Worm (Caenorhabditis elegans): ENCODE measurements around the gene T08G3.13.

T08G3.13 gene

ce11 chrV:16479275-16479674 is 31.4 kb downstream of the T08G3.13 start, which contains the start of gene T08G3.11:
T08G3.11 (minus strand) TSS chrV:16479375.
- TF ChIP-seq ceh-19 (GFP tag; optimal IDR thresholded peaks at IDR 0.05) (no peak), ceh-14 (tag; optimal IDR thresholded peaks at IDR 0.05) (no peak), odd-2 (tag; optimal IDR thresholded peaks at IDR 0.05) (no peak), nhr-11 (tag; optimal IDR thresholded peaks at IDR 0.05) (no peak), npax-4 (tag; optimal IDR thresholded peaks at IDR 0.05) (no peak), ceh-48 (tag; optimal IDR thresholded peaks at IDR 0.05) (no peak), sox-4 (tag; optimal IDR thresholded peaks at IDR 0.05) (no peak), ztf-16 (tag; optimal IDR thresholded peaks at IDR 0.05) (no peak)

ce11 chrV:16480919-16481630 is 33.2 kb downstream of the T08G3.13 start, which contains the start of the genes F57E7.4 and spig-6:
F57E7.4 (minus strand) TSS chrV:16481019.
spig-6 (plus strand) TSS chrV:16481580.
- TF ChIP-seq ztf-16 (tag; optimal IDR thresholded peaks at IDR 0.05) (no peak), K02D7.2 (tag; optimal IDR thresholded peaks at IDR 0.05) (no peak), ceh-45 (GFP tag; IDR thresholded peaks at IDR 0.05) (no peak), pax-1 (tag; optimal IDR thresholded peaks at IDR 0.05) (no peak), pha-4 (tag; optimal IDR thresholded peaks at IDR 0.05) (no peak), lim-6 (tag; optimal IDR thresholded peaks at IDR 0.05) (no peak), K09A11.1 (tag; optimal IDR thresholded peaks at IDR 0.05; ENCODE audit: insufficient read depth) (no peak), dve-1 (tag; optimal IDR thresholded peaks at IDR 0.05) (no peak), tbx-2 (tag; optimal IDR thresholded peaks at IDR 0.05) (no peak), unc-3 (GFP tag; conservative IDR thresholded peaks at IDR 0.05) (no peak), unc-3 (tag; optimal IDR thresholded peaks at IDR 0.05) (no peak), C38D4.7 (GFP tag; optimal IDR thresholded peaks at IDR 0.05) (no peak)

ce11 chrV:16483044-16483443 is 35.2 kb downstream of the T08G3.13 start, which contains the start of gene F57E7.2:
F57E7.2 (minus strand) TSS chrV:16483144.
- TF ChIP-seq ref-2 (tag; optimal IDR thresholded peaks at IDR 0.05) (no peak), nhr-11 (tag; optimal IDR thresholded peaks at IDR 0.05) (no peak), ceh-18 (tag; optimal IDR thresholded peaks at IDR 0.05) (no peak), T23F11.4 (GFP tag; optimal IDR thresholded peaks at IDR 0.05) (no peak), odd-2 (tag; optimal IDR thresholded peaks at IDR 0.05) (no peak), ahr-1 (tag; optimal IDR thresholded peaks at IDR 0.05) (no peak), ceh-9 (tag; optimal IDR thresholded peaks at IDR 0.05) (no peak), nhr-232 (tag; optimal IDR thresholded peaks at IDR 0.05) (no peak), ceh-19 (GFP tag; optimal IDR thresholded peaks at IDR 0.05) (no peak), F13H6.1 (tag; optimal IDR thresholded peaks at IDR 0.05) (no peak), ceh-24 (tag; optimal IDR thresholded peaks at IDR 0.05) (no peak), unc-55 (GFP tag; optimal IDR thresholded peaks at IDR 0.05) (no peak), eyg-1 (tag; optimal IDR thresholded peaks at IDR 0.05) (no peak), hlh-15 (tag; optimal IDR thresholded peaks at IDR 0.05) (no peak)

ce11 chrV:16483681-16484080 is 35.8 kb downstream of the T08G3.13 start, which contains the start of gene srh-139:
srh-139 (plus strand) TSS chrV:16483981.
- TF ChIP-seq sox-2 (GFP tag; IDR thresholded peaks at IDR 0.05) (no peak), unc-55 (GFP tag; optimal IDR thresholded peaks at IDR 0.05) (no peak), ceh-34 (tag; optimal IDR thresholded peaks at IDR 0.05) (no peak)

- no peak for TF ChIP-seq pat-9 (tag; optimal IDR thresholded peaks at IDR 0.05)
- TF ChIP-seq ceh-24 (tag; optimal IDR thresholded peaks at IDR 0.05), result no peak
- no peak for TF ChIP-seq madf-2 (tag; optimal IDR thresholded peaks at IDR 0.05)
- TF ChIP-seq nhr-11 (tag; optimal IDR thresholded peaks at IDR 0.05), result no peak
Observed at ce11 chrV:16487474-16487873, 39.6 kb downstream of the T08G3.13 start, which contains the start of gene Y32B12A.5. Y32B12A.5 (minus strand) TSS chrV:16487574.
